Fruit fly (Drosophila melanogaster) whole organism, prepupa: ENCODE results near the gene CG12692.

Experiments used
- CG10631 ChIP-seq: fragments of 200-800 bp; sonication (Bioruptor generic); optimal IDR thresholded peaks from 2 replicates; lab custom pipeline; 2016; ENCODE audit warnings: missing biosample characterization, missing genetic modification characterization
- CG10669 ChIP-seq: fragments of 200-800 bp; sonication (Bioruptor generic); optimal IDR thresholded peaks from 3 replicates; lab custom pipeline; 2018; ENCODE audit warnings: missing biosample characterization, mild to moderate bottlenecking, missing genetic modification characterization, moderate library complexity
- CG11294 ChIP-seq: fragments of 200-800 bp; sonication (Bioruptor generic); IDR thresholded peaks from 2 replicates; pipeline ENCODE4 v1.3.6; 2022; ENCODE audit warnings: missing biosample characterization, missing genetic modification characterization
- CG15336 ChIP-seq: fragments of 200-800 bp; sonication (Bioruptor generic); IDR thresholded peaks from 2 replicates; pipeline ENCODE4 v1.3.6; 2022; ENCODE audit warnings: missing biosample characterization, missing genetic modification characterization
- CG1621 ChIP-seq: fragments of 200-800 bp; sonication (Bioruptor generic); optimal IDR thresholded peaks from 3 replicates; lab custom pipeline; 2018; ENCODE audit warnings: missing biosample characterization, mild to moderate bottlenecking, missing genetic modification characterization
- CG16779 ChIP-seq: fragments of 200-800 bp; sonication (Bioruptor generic); optimal IDR thresholded peaks from 3 replicates; lab custom pipeline; 2017; ENCODE audit warnings: missing biosample characterization, mild to moderate bottlenecking, missing genetic modification characterization
- CG3032 ChIP-seq: fragments of 200-800 bp; optimal IDR thresholded peaks from 2 replicates; lab custom pipeline; 2019; ENCODE audit warnings: missing biosample characterization, mild to moderate bottlenecking, missing genetic modification characterization, moderate library complexity
- CG31627 ChIP-seq: fragments of 200-800 bp; sonication (Bioruptor generic); optimal IDR thresholded peaks from 3 replicates; lab custom pipeline; 2016; ENCODE audit warnings: missing biosample characterization, missing genetic modification characterization
- CG32006 ChIP-seq: fragments of 200-800 bp; sonication (Bioruptor generic); optimal IDR thresholded peaks from 3 replicates; lab custom pipeline; 2017; ENCODE audit warnings: missing biosample characterization, mild to moderate bottlenecking, missing genetic modification characterization
- CG3919 ChIP-seq: fragments of 200-800 bp; sonication (Bioruptor generic); optimal IDR thresholded peaks from 3 replicates; lab custom pipeline; 2016; ENCODE audit warnings: missing biosample characterization, missing genetic modification characterization
- CG4318 ChIP-seq: fragments of 200-800 bp; sonication (Bioruptor generic); optimal IDR thresholded peaks from 3 replicates; lab custom pipeline; 2017; ENCODE audit warnings: missing biosample characterization, mild to moderate bottlenecking, missing genetic modification characterization
- CG6163 ChIP-seq: fragments of 200-800 bp; sonication (Bioruptor generic); IDR thresholded peaks from 3 replicates; pipeline ENCODE4 v1.3.6; 2022; ENCODE audit warnings: missing biosample characterization, missing genetic modification characterization
- CG6276 ChIP-seq: fragments of 200-800 bp; sonication (Bioruptor generic); optimal IDR thresholded peaks from 2 replicates; lab custom pipeline; 2017; ENCODE audit warnings: missing biosample characterization, mild to moderate bottlenecking, missing genetic modification characterization
- CG6792 ChIP-seq: fragments of 200-800 bp; sonication (Bioruptor generic); optimal IDR thresholded peaks from 3 replicates; lab custom pipeline; 2016; ENCODE audit warnings: missing biosample characterization, missing genetic modification characterization
- CG6854 ChIP-seq: fragments of 200-800 bp; sonication (Bioruptor generic); optimal IDR thresholded peaks from 2 replicates; lab custom pipeline; 2017; ENCODE audit warnings: missing biosample characterization, mild to moderate bottlenecking, missing genetic modification characterization
- CG8119 ChIP-seq: fragments of 200-800 bp; sonication (Bioruptor generic); IDR thresholded peaks from 3 replicates; pipeline ENCODE4 v1.3.6; 2022; ENCODE audit warnings: missing biosample characterization, missing genetic modification characterization
- CG8319 ChIP-seq: fragments of 200-800 bp; sonication (Bioruptor generic); optimal IDR thresholded peaks from 3 replicates; lab custom pipeline; 2016; ENCODE audit warnings: missing biosample characterization, missing genetic modification characterization
- CG8632 ChIP-seq: fragments of 200-800 bp; sonication (Bioruptor generic); optimal IDR thresholded peaks from 3 replicates; lab custom pipeline; 2016; ENCODE audit warnings: missing biosample characterization, missing genetic modification characterization
- CG9139 ChIP-seq: fragments of 200-800 bp; sonication (Bioruptor generic); optimal IDR thresholded peaks from 3 replicates; lab custom pipeline; 2017; ENCODE audit warnings: missing biosample characterization, mild to moderate bottlenecking, missing genetic modification characterization
- Eip75B ChIP-seq: fragments of 200-800 bp; sonication (Bioruptor generic); optimal IDR thresholded peaks from 3 replicates; lab custom pipeline; 2016; ENCODE audit warnings: missing biosample characterization, missing genetic modification characterization
- Eip78C ChIP-seq: fragments of 200-800 bp; sonication (Bioruptor generic); peaks from one replicate; lab custom pipeline; 2016; ENCODE audit warnings: missing biosample characterization, missing genetic modification characterization
- Eip93F ChIP-seq: fragments of 200-800 bp; sonication (Bioruptor generic); optimal IDR thresholded peaks from 2 replicates; lab custom pipeline; 2016; ENCODE audit warnings: missing biosample characterization, mild to moderate bottlenecking, missing genetic modification characterization
- Ets21C ChIP-seq: fragments of 200-800 bp; sonication (Bioruptor generic); optimal IDR thresholded peaks from 3 replicates; lab custom pipeline; 2016; ENCODE audit warnings: missing biosample characterization, missing genetic modification characterization
- Ets96B ChIP-seq: fragments of 200-800 bp; optimal IDR thresholded peaks from 2 replicates; lab custom pipeline; 2019; ENCODE audit warnings: missing biosample characterization, mild to moderate bottlenecking, missing genetic modification characterization, moderate library complexity
- Gug ChIP-seq: fragments of 200-800 bp; sonication (Bioruptor generic); IDR thresholded peaks from 2 replicates; pipeline ENCODE4 v1.3.6; 2022; ENCODE audit warnings: missing biosample characterization, missing genetic modification characterization
- Hr4 ChIP-seq: fragments of 200-800 bp; sonication (Bioruptor generic); optimal IDR thresholded peaks from 3 replicates; lab custom pipeline; 2016; ENCODE audit warnings: missing biosample characterization, missing genetic modification characterization
- Lpt ChIP-seq: fragments of 200-800 bp; sonication (Bioruptor generic); optimal IDR thresholded peaks from 3 replicates; lab custom pipeline; 2016; ENCODE audit warnings: missing biosample characterization, missing genetic modification characterization
- OdsH ChIP-seq: fragments of 200-800 bp; sonication (Bioruptor generic); optimal IDR thresholded peaks from 3 replicates; lab custom pipeline; 2016; ENCODE audit warnings: missing biosample characterization, missing genetic modification characterization
- Sox102F ChIP-seq: fragments of 200-800 bp; sonication (Bioruptor generic); optimal IDR thresholded peaks from 2 replicates; lab custom pipeline; 2016; ENCODE audit warnings: missing biosample characterization, mild to moderate bottlenecking, missing genetic modification characterization
- Sox14 ChIP-seq: fragments of 200-800 bp; sonication (Bioruptor generic); optimal IDR thresholded peaks from 3 replicates; lab custom pipeline; 2016; ENCODE audit warnings: missing biosample characterization, missing genetic modification characterization
- Sox15 ChIP-seq: fragments of 200-800 bp; sonication (Bioruptor generic); optimal IDR thresholded peaks from 3 replicates; lab custom pipeline; 2016; ENCODE audit warnings: missing biosample characterization, missing genetic modification characterization
- achi ChIP-seq: fragments of 200-800 bp; sonication (Bioruptor generic); optimal IDR thresholded peaks from 3 replicates; lab custom pipeline; 2016; ENCODE audit warnings: missing biosample characterization, missing genetic modification characterization
- acj6 ChIP-seq: fragments of 200-800 bp; sonication (Bioruptor generic); optimal IDR thresholded peaks from 3 replicates; lab custom pipeline; 2016; ENCODE audit warnings: missing biosample characterization, missing genetic modification characterization
- cyc ChIP-seq: fragments of 200-800 bp; sonication (Bioruptor generic); optimal IDR thresholded peaks from 3 replicates; lab custom pipeline; 2016; ENCODE audit warnings: missing biosample characterization, missing genetic modification characterization
- dac ChIP-seq: fragments of 200-800 bp; sonication (Bioruptor generic); optimal IDR thresholded peaks from 2 replicates; lab custom pipeline; 2017; ENCODE audit warnings: missing biosample characterization, mild to moderate bottlenecking, missing genetic modification characterization
- dsx ChIP-seq: fragments of 200-800 bp; optimal IDR thresholded peaks from 3 replicates; lab custom pipeline; 2019; ENCODE audit warnings: missing biosample characterization, mild to moderate bottlenecking, missing genetic modification characterization, moderate library complexity; ENCODE audit not compliant: poor library complexity, severe bottlenecking
- eg ChIP-seq: fragments of 200-800 bp; sonication (Bioruptor generic); IDR thresholded peaks from 3 replicates; pipeline ENCODE4 v1.3.6; 2022; ENCODE audit warnings: missing biosample characterization, missing genetic modification characterization
- fd59A ChIP-seq: fragments of 200-800 bp; sonication (Bioruptor generic); optimal IDR thresholded peaks from 2 replicates; lab custom pipeline; 2017; ENCODE audit warnings: missing biosample characterization, mild to moderate bottlenecking, missing genetic modification characterization, missing genetic modification reagents
- fkh ChIP-seq: fragments of 200-800 bp; sonication (Bioruptor generic); optimal IDR thresholded peaks from 3 replicates; lab custom pipeline; 2017; ENCODE audit warnings: missing biosample characterization, mild to moderate bottlenecking, missing genetic modification characterization, moderate library complexity
- net ChIP-seq: fragments of 200-800 bp; sonication (Bioruptor generic); optimal IDR thresholded peaks from 3 replicates; lab custom pipeline; 2016; ENCODE audit warnings: missing biosample characterization, missing genetic modification characterization
- pdm3 ChIP-seq: fragments of 200-800 bp; sonication (Bioruptor generic); optimal IDR thresholded peaks from 3 replicates; lab custom pipeline; 2016; ENCODE audit warnings: missing biosample characterization, missing genetic modification characterization
- salr ChIP-seq, 2 experiments: fragments of 200-800 bp; sonication (Bioruptor generic); optimal IDR thresholded peaks; 3 replicates each; lab custom pipeline; 2016 to 2018; ENCODE audit warnings: missing biosample characterization in 2 of 2, missing genetic modification characterization in 2 of 2, mild to moderate bottlenecking in 1 of 2
- spab ChIP-seq: fragments of 200-800 bp; sonication (Bioruptor generic); optimal IDR thresholded peaks from 2 replicates; lab custom pipeline; 2017; ENCODE audit warnings: missing biosample characterization, mild to moderate bottlenecking, missing genetic modification characterization, missing genetic modification reagents
- ss ChIP-seq, 2 experiments: fragments of 200-800 bp; sonication (Bioruptor generic); optimal IDR thresholded peaks; 2 replicates in 1 of 2; 3 replicates in 1 of 2; lab custom pipeline; 2017 to 2018; ENCODE audit warnings: mild to moderate bottlenecking in 2 of 2, missing biosample characterization in 2 of 2, missing genetic modification characterization in 2 of 2, moderate library complexity in 1 of 2

CG12692 gene

DNA sequence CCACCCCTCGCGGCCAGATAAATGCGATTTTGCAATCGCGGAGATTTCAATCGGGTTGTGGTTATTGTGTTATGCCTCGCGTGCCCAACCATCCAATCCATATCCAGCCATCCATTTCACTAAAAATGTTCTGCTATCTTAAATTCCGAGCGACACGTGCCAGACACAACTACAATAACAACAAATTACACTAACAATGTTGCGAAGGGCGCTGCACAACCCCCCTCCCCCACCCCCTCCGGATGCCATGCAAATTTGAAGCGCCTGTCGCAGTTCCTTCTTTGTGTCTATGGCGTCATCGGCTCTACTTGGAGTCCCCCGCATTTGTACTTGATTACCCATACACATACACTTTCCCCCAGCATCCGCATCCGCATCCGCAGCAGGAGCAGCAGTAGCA is 36.8 kb downstream of the CG12692 start:
- TF ChIP-seq Eip75B (GFP tag; lab: Kevin White, UChicago): no peak
- TF ChIP-seq CG6163 (GFP tag; lab: Robert Waterston, UW): no peak
- no peak for TF ChIP-seq Gug
- no peak for TF ChIP-seq CG1621
- no peak for TF ChIP-seq CG8319 (GFP tag; lab: Kevin White, UChicago)
- no peak for TF ChIP-seq CG6792
- TF ChIP-seq fkh (GFP tag; lab: Kevin White, UChicago): no peak
- no peak for TF ChIP-seq Hr4 (GFP tag; lab: Kevin White, UChicago)
- no peak for TF ChIP-seq CG11294 (GFP tag; lab: Robert Waterston, UW)
- no peak for TF ChIP-seq pdm3 (GFP tag; lab: Kevin White, UChicago)
- TF ChIP-seq Sox102F (GFP tag; lab: Kevin White, UChicago): no peak

DNA sequence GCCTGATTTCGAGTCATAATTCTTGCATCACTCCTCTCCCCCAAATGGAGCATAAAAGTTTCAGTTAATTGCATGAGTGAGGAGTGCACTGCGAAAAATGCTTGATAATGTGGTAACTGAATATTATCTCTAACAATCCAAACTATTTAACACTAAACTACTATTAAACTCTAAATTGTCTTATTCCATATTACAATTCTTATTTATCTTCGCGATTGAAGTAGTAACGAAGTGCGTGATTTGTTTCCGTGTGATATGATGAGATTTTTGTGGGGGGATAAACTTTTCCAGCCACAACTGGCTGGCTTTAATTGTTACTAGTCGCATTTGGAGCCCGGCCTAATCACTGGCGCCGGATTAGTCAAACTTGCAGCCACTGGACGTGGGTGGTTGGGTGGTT is 37.8 kb downstream of the CG12692 start:
- TF ChIP-seq Eip75B (GFP tag; lab: Kevin White, UChicago) (peak; percentile 9), CG32006 (GFP tag; lab: Kevin White, UChicago) (peak; percentile 71), Sox15 (GFP tag; lab: Kevin White, UChicago) (no peak), CG10669 (GFP tag; lab: Kevin White, UChicago) (peak; percentile 22), achi (peak; percentile 43), pdm3 (GFP tag; lab: Kevin White, UChicago) (peak; percentile 60), dsx (GFP tag; lab: Kevin White, UChicago) (no peak), CG3032 (tag; lab: Kevin White, UChicago) (no peak), CG8319 (GFP tag; lab: Kevin White, UChicago) (no peak), Lpt (GFP tag; lab: Kevin White, UChicago) (peak; percentile 23), Eip78C (GFP tag; lab: Kevin White, UChicago) (peak; percentile 80), acj6 (GFP tag; lab: Kevin White, UChicago) (peak; percentile 29), CG11294 (GFP tag; lab: Robert Waterston, UW) (peak; percentile 59; the same call in 1 of the 2 replicates), CG6854 (GFP tag; lab: Kevin White, UChicago) (no peak), cyc (GFP tag; lab: Kevin White, UChicago) (no peak), OdsH (GFP tag; lab: Kevin White, UChicago) (peak; percentile 49), salr (GFP tag; optimal IDR thresholded peaks at IDR 0.05; lab: Kevin White, UChicago) (peak in 1 of 2 experiments; percentile 10), CG3919 (peak; percentile 30), CG9139 (no peak), fd59A (GFP tag; lab: Kevin White, UChicago) (no peak), CG6163 (GFP tag; lab: Robert Waterston, UW) (peak; percentile 71; the same call in 2 of the 3 replicates), CG15336 (GFP tag; lab: Robert Waterston, UW) (peak; percentile 69), CG16779 (tag; lab: Kevin White, UChicago) (no peak), CG10631 (GFP tag; lab: Kevin White, UChicago) (peak; percentile 16), CG4318 (GFP tag; lab: Kevin White, UChicago) (peak; percentile 11), ss (GFP tag; optimal IDR thresholded peaks at IDR 0.05; lab: Kevin White, UChicago) (peak; percentile 15 to 50), Sox14 (GFP tag; lab: Kevin White, UChicago) (peak; percentile 6), CG6276 (GFP tag; lab: Kevin White, UChicago) (peak; percentile 43), eg (GFP tag; lab: Robert Waterston, UW) (peak; percentile 81), Ets21C (GFP tag; lab: Kevin White, UChicago) (no peak), spab (GFP tag; lab: Kevin White, UChicago) (no peak), CG31627 (GFP tag; lab: Kevin White, UChicago) (no peak), Gug (peak; percentile 58; the same call in 1 of the 2 replicates), CG8632 (GFP tag; lab: Kevin White, UChicago) (no peak), Hr4 (GFP tag; lab: Kevin White, UChicago) (peak; percentile 73), CG8119 (GFP tag; lab: Robert Waterston, UW) (peak; percentile 60; the same call in 1 of the 3 replicates), net (GFP tag; lab: Kevin White, UChicago) (peak; percentile 15), dac (GFP tag; lab: Kevin White, UChicago) (peak; percentile 34), Ets96B (tag; lab: Kevin White, UChicago) (no peak), Eip93F (GFP tag; lab: Kevin White, UChicago) (no peak)
- TF ChIP-seq, all 60 proteins: peak for 25
